Worm (Caenorhabditis elegans): ENCODE data around the gene srh-131.

DNA sequence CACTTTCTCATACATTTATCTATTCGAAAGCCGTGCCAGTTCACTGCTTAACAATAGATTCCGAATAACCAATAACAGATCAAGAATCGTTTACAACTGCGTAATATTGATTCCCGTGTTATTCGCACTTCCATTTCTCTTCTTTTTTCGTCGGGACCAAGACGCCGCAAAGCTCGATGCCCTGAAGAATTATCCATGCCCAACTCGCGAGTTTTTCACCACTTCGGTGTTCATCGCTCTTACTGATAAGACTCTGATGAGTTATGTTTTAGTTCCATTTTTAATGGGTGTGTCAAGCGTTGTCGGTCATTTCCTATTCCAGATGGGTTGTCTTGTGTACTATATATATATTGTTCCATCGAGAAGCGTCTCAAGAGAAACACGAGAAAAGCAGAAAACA is 32.0 kb upstream of the srh-131 start:
- TF ChIP-seq him-1 (tag; optimal IDR thresholded peaks at IDR 0.05) (no peak), W03F9.2 (tag; optimal IDR thresholded peaks at IDR 0.05) (no peak)

Data from whole organism, L4/young adult.